Fruit fly (Drosophila melanogaster): ENCODE data around the gene mthl9.

dm6 chr3L:378072-378423 is 45.9 kb upstream of the mthl9 start:
- TF ChIP-seq CG8478 (optimal IDR thresholded peaks at IDR 0.05) (peak; percentile 86), CTCF (optimal IDR thresholded peaks at IDR 0.05) (peak; percentile 42 to 77)
